Worm (Caenorhabditis elegans): Measurements from ENCODE around the gene Y75B7AL.2.

DNA sequence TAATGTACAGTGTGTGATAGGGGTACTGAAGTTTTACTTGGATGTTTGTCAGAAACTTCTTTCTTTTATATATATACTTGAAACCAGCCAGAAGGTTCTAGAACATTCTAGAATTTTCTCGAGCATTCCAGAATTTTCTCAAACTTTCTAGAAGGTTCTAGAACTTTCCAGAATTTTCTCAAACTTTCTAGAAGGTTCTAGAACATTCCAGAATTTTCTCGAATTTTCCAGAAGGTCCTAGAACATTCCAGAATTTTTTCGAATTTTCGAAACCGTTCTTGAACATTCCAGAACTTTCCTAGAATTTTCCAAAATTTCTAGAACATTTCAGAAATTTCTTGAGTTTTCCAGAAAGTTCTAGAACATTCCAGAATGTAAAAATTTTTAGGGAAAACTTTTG is 2.7 kb downstream of the Y75B7AL.2 start:
- TF ChIP-seq ceh-36 (tag; optimal IDR thresholded peaks at IDR 0.05) (no peak), ama-1 (optimal IDR thresholded peaks at IDR 0.05) (no peak), sea-1 (GFP tag; conservative IDR thresholded peaks at IDR 0.05) (no peak), tbx-11 (GFP tag; IDR thresholded peaks at IDR 0.05) (no peak), ets-7 (tag; optimal IDR thresholded peaks at IDR 0.05) (no peak)
